Worm (Caenorhabditis elegans) whole organism, L1 larva: Measurements from ENCODE around the gene clec-250.

Experiments used
- C16A3.4 ChIP-seq: fragments of 150-350 bp; optimal IDR thresholded peaks from 2 replicates; lab custom pipeline; 2014; ENCODE audit warnings: missing biosample characterization, missing genetic modification characterization
- Y116A8C.19 ChIP-seq: sonication (generic microtip); optimal IDR thresholded peaks from 2 replicates; lab custom pipeline; 2016; ENCODE audit warnings: missing compliant biosample characterization, missing genetic modification characterization, borderline replicate concordance
- aha-1 ChIP-seq: fragments of 150-350 bp; optimal IDR thresholded peaks from 2 replicates; lab custom pipeline; 2014; ENCODE audit warnings: missing biosample characterization, missing genetic modification characterization
- blmp-1 ChIP-seq: fragments of 150-350 bp; optimal IDR thresholded peaks from 2 replicates; lab custom pipeline; 2014; ENCODE audit warnings: missing biosample characterization, missing genetic modification characterization
- ceh-82 ChIP-seq, 3 experiments: fragments of 150-350 bp in 1 of 3; sonication (generic microtip) in 2 of 3; optimal IDR thresholded peaks; 2 replicates each; lab custom pipeline; 2014 to 2017; ENCODE audit warnings: missing biosample characterization in 3 of 3, missing genetic modification characterization in 3 of 3
- dpl-1 ChIP-seq, 3 experiments: fragments of 150-350 bp in 2 of 3; sonication (generic microtip) in 1 of 3; optimal IDR thresholded peaks; 2 replicates each; lab custom pipeline; 2014 to 2017; ENCODE audit warnings: missing biosample characterization in 3 of 3, missing genetic modification characterization in 3 of 3, missing genetic modification reagents in 3 of 3
- dsc-1 ChIP-seq: sonication (generic microtip); optimal IDR thresholded peaks from 2 replicates; lab custom pipeline; 2016; ENCODE audit warnings: mild to moderate bottlenecking, missing genetic modification characterization, missing compliant biosample characterization
- efl-1 ChIP-seq, 4 experiments: fragments of 150-350 bp; optimal IDR thresholded peaks in 3 of 4; peaks in 1 of 4; 1 replicate in 1 of 4; 2 replicates in 3 of 4; lab custom pipeline; 2014; ENCODE audit warnings: missing biosample characterization in 2 of 4, missing genetic modification characterization in 2 of 4, missing genetic modification reagents in 2 of 4
- elt-2 ChIP-seq: sonication (generic microtip); optimal IDR thresholded peaks from 2 replicates; lab custom pipeline; 2016; ENCODE audit warnings: missing genetic modification characterization, mild to moderate bottlenecking, inconsistent platforms, missing compliant biosample characterization, missing genetic modification reagents
- ets-5 ChIP-seq: fragments of 200-800 bp; sonication (Bioruptor generic); IDR thresholded peaks from 2 replicates; pipeline ENCODE4 v1.3.6; 2022; ENCODE audit warnings: missing genetic modification characterization, missing compliant biosample characterization
- grh-1 ChIP-seq: fragments of 200-800 bp; sonication (Bioruptor generic); IDR thresholded peaks from 2 replicates; pipeline ENCODE4 v1.3.6; 2022; ENCODE audit warnings: missing genetic modification reagents, missing genetic modification characterization, missing compliant biosample characterization
- hlh-17 ChIP-seq: fragments of 200-800 bp; sonication (Bioruptor generic); optimal IDR thresholded peaks from 2 replicates; lab custom pipeline; 2018; ENCODE audit warnings: missing genetic modification characterization, mild to moderate bottlenecking, missing compliant biosample characterization, moderate library complexity, borderline replicate concordance
- isw-1 ChIP-seq: fragments of 200-800 bp; sonication (Bioruptor generic); IDR thresholded peaks from 2 replicates; pipeline ENCODE4 v1.3.6; 2022; ENCODE audit warnings: missing genetic modification characterization, missing compliant biosample characterization
- jun-1 ChIP-seq: fragments of 150-350 bp; optimal IDR thresholded peaks from 2 replicates; lab custom pipeline; 2014; ENCODE audit warnings: missing biosample characterization, missing genetic modification reagents, missing genetic modification characterization
- lin-13 ChIP-seq: fragments of 150-350 bp; optimal IDR thresholded peaks from 2 replicates; lab custom pipeline; 2014; ENCODE audit warnings: missing biosample characterization, missing genetic modification reagents, missing genetic modification characterization
- lin-14 ChIP-seq: fragments of 200-800 bp; sonication (Bioruptor generic); optimal IDR thresholded peaks from 2 replicates; lab custom pipeline; 2018; ENCODE audit warnings: mild to moderate bottlenecking, missing genetic modification characterization, moderate library complexity, missing compliant biosample characterization
- lin-35 ChIP-seq, 2 experiments: fragments of 150-350 bp; optimal IDR thresholded peaks; 2 replicates each; lab custom pipeline; 2014; ENCODE audit warnings: missing biosample characterization in 2 of 2, missing genetic modification characterization in 2 of 2, missing genetic modification reagents in 2 of 2
- lin-39 ChIP-seq: fragments of 150-350 bp; optimal IDR thresholded peaks from 2 replicates; lab custom pipeline; 2014; ENCODE audit warnings: missing biosample characterization, missing genetic modification reagents, missing genetic modification characterization
- mab-9 ChIP-seq: fragments of 200-800 bp; sonication (Bioruptor generic); IDR thresholded peaks from 2 replicates; pipeline ENCODE4 v1.3.6; 2022; ENCODE audit warnings: missing genetic modification reagents, missing genetic modification characterization, missing compliant biosample characterization
- nhr-12 ChIP-seq: sonication (generic microtip); optimal IDR thresholded peaks from 2 replicates; lab custom pipeline; 2017; ENCODE audit warnings: missing biosample characterization, missing genetic modification characterization
- nhr-19 ChIP-seq: fragments of 200-800 bp; sonication (Bioruptor generic); conservative IDR thresholded peaks from 2 replicates; pipeline ENCODE4 v1.3.6; 2022; ENCODE audit warnings: missing genetic modification characterization, missing compliant biosample characterization
- nhr-28 ChIP-seq: fragments of 150-350 bp; optimal IDR thresholded peaks from 2 replicates; lab custom pipeline; 2014; ENCODE audit warnings: missing biosample characterization, missing genetic modification characterization
- nhr-47 ChIP-seq: sonication (generic microtip); optimal IDR thresholded peaks from 2 replicates; lab custom pipeline; 2016; ENCODE audit warnings: mild to moderate bottlenecking, missing genetic modification characterization, moderate library complexity, missing compliant biosample characterization
- nhr-90 ChIP-seq: sonication (generic microtip); optimal IDR thresholded peaks from 2 replicates; lab custom pipeline; 2016; ENCODE audit warnings: mild to moderate bottlenecking, missing genetic modification characterization, missing compliant biosample characterization; ENCODE audit not compliant: poor library complexity
- pax-3 ChIP-seq: fragments of 200-800 bp; sonication (Bioruptor generic); optimal IDR thresholded peaks from 2 replicates; lab custom pipeline; 2018; ENCODE audit warnings: mild to moderate bottlenecking, missing genetic modification characterization, moderate library complexity, missing compliant biosample characterization
- pqm-1 ChIP-seq: sonication (generic microtip); optimal IDR thresholded peaks from 3 replicates; lab custom pipeline; 2017; ENCODE audit warnings: missing biosample characterization, missing genetic modification characterization
- snu-23 ChIP-seq: sonication (generic microtip); optimal IDR thresholded peaks from 2 replicates; lab custom pipeline; 2016; ENCODE audit warnings: missing genetic modification characterization, missing compliant biosample characterization
- sptf-1 ChIP-seq: fragments of 150-350 bp; optimal IDR thresholded peaks from 2 replicates; lab custom pipeline; 2014; ENCODE audit warnings: missing biosample characterization, missing genetic modification characterization
- sup-37 ChIP-seq: fragments of 200-800 bp; sonication (Bioruptor generic); optimal IDR thresholded peaks from 2 replicates; lab custom pipeline; 2018; ENCODE audit warnings: mild to moderate bottlenecking, missing genetic modification characterization, missing compliant biosample characterization
- swsn-7 ChIP-seq: sonication (generic microtip); optimal IDR thresholded peaks from 2 replicates; lab custom pipeline; 2016; ENCODE audit warnings: missing genetic modification characterization, missing compliant biosample characterization
- tbx-2 ChIP-seq: sonication (generic microtip); optimal IDR thresholded peaks from 2 replicates; lab custom pipeline; 2016; ENCODE audit warnings: missing genetic modification characterization, missing compliant biosample characterization
- tlp-1 ChIP-seq: fragments of 150-350 bp; optimal IDR thresholded peaks from 2 replicates; lab custom pipeline; 2014; ENCODE audit warnings: missing biosample characterization, missing genetic modification characterization
- unc-30 ChIP-seq: sonication (generic microtip); optimal IDR thresholded peaks from 2 replicates; lab custom pipeline; 2017; ENCODE audit warnings: missing biosample characterization, missing genetic modification characterization
- unc-98 ChIP-seq: fragments of 200-800 bp; sonication (Bioruptor generic); IDR thresholded peaks from 2 replicates; pipeline ENCODE4 v1.3.6; 2022; ENCODE audit warnings: missing genetic modification characterization, missing compliant biosample characterization
- xbp-1 ChIP-seq: sonication (generic microtip); optimal IDR thresholded peaks from 2 replicates; lab custom pipeline; 2016; ENCODE audit warnings: missing genetic modification characterization, missing compliant biosample characterization
- ztf-11 ChIP-seq, 2 experiments: sonication (generic microtip); optimal IDR thresholded peaks; 2 replicates each; lab custom pipeline; 2016 to 2017; ENCODE audit warnings: missing genetic modification characterization in 2 of 2, missing biosample characterization in 1 of 2, missing compliant biosample characterization in 1 of 2

clec-250 gene

DNA sequence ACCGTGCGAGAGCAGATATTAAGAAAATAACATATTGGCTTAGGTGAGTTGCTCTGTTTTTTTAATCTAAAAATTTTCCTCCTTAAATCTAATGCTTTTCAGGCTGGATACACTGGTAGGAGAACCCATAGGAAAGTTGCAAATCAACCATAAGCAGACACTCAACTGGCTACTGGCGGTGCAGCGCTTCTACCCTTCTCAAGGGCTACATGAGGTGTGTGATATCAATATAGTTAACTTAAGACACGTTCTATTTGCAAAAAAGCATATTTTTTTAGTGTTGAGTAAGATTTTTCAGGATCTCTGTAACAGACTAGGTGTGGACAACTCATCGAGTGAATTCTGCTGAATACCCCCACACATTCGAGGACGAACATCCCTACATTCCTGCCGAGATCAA, 34.0 kb downstream of the clec-250 start:
- peak; percentile 43; the same call in 1 of the 2 replicates for TF ChIP-seq grh-1 (GFP tag; lab: Robert Waterston, UW)
- 0 out of 2 replicates have a peak, but pooled peaks have one; percentile 78 for TF ChIP-seq ets-5
- no peak for TF ChIP-seq sup-37 (GFP tag; lab: Kevin White, UChicago)

DNA sequence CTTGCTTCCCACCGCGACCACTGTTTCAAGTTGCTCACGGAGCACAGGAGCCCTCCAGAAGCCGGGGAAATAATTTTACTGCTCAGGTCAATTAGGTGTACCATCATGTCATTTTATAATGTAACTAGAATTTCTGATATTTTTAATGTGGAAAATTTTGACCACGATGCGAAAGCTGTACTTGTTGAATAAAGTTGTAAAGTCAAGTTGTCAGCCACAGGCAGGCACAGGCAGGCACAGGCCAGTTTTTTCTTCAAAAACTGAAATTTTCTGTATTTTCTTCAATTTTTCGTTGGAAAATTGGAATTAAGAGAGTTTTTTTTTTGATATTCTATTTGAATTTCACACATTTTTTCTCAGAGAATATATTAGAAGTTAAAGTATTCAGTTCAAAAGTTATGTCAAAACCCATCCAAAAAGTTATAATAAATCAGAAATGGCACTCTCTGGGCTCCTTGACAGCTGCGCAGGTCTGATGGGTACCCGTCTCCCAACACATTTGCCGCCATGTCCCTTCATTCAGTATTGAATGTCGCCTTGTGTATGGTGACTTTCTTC, 35.9 kb downstream of the clec-250 start, which contains the start of gene Y17D7C.1:
TSS of gene Y17D7C.1 (plus strand) at position 508 of the 558 bp plus-strand sequence.
- TF ChIP-seq lin-35 (GFP tag; optimal IDR thresholded peaks at IDR 0.05; lab: Kevin White, UChicago) (no peak), efl-1 (optimal IDR thresholded peaks at IDR 0.05; lab: Kevin White, UChicago) (no peak), efl-1 (GFP tag; optimal IDR thresholded peaks at IDR 0.05 in 1 of 2; lab: Kevin White, UChicago) (peak in 1 of 2 experiments; percentile 86)

DNA sequence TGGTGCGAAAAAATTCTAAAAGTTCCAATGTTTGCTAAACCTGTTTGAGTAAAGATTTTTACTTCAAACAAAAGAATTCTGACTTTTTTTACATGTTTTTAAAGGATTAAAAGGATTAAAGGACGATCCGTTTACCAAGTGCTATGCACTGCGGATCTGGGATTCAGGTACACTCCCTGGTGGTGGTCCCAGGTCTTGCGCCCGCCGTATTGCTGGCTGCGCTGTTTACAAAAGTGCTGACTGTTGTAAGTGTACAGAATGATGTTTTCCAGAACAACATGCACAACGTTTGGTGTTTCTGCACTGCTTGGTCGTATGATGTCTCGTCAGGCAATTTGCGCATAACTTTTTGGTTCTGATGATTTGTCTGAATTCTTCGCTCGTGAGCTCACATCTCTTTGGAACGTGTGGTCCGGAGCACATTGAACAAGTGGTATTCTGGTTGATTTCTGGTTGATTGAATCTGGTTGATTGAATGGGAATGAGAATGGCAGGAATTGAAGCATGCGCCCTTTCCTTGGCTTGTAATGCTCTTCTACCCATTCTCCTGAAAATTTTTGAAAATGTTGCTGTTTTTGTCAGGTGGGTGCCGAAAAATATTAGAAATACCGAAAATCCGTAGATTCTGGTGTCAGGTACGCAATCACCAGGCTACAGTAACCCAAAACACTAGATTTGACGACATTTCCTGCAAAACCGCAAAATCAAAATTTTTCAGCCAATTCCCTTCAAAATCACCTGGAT, 36.5 kb downstream of the clec-250 start:
- TF ChIP-seq ets-5 (0 out of 2 replicates have a peak, but pooled peaks have one; percentile 44), pqm-1 (no peak), nhr-19 (GFP tag; lab: Robert Waterston, UW) (0 out of 2 replicates have a peak, but pooled peaks have one; percentile 2), sup-37 (GFP tag; lab: Kevin White, UChicago) (no peak)

DNA sequence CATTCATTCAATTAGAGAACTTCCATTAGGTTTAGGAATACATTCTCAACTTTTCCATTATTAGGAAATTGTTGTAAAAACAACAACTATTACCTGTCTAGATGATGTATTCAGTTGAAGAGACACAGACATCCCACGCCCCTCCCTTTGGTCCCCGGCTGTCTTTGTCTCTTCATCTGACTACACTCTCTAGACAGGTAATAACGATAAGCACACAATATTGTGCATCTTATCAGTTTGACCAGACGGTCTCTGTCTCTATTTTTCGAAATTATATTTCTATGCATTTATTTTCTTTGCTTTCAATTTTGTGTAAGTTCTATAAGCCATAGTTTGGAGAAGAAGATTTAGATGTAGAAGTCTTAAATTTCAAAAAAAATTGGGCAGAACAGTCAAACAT, 40.7 kb downstream of the clec-250 start, which contains the start of gene Y69H2.9:
TSS of gene Y69H2.9 (plus strand) at position 233 of the 400 bp plus-strand sequence.
- peak; percentile 81 for TF ChIP-seq elt-2 (tag; lab: Kevin White, UChicago)
- TF ChIP-seq pqm-1, result peak; percentile 4
- no peak for TF ChIP-seq jun-1 (tag; lab: Kevin White, UChicago)
- TF ChIP-seq lin-35 (GFP tag; optimal IDR thresholded peaks at IDR 0.05; lab: Kevin White, UChicago), result peak in 1 of 2 experiments; percentile 6
- no peak for TF ChIP-seq isw-1

DNA sequence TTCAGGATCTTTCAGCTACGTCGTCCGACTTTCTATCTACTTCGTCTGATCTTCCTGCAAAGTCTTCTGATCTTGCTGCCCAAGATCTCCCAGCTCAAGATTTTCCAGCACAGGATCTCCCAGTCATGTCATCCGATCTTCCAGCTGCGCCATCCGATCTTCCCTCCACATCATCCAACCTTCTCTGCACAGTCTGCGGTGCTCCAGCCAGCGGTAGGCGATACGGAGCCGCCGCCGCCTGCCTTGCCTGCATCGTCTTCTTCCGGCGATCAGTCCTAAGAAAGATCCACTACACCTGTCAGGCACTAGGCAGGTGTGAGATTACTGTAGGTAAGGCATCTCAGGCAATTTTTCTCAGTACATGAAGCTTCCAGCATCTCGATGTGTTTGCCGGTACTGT, 42.7 kb downstream of the clec-250 start, which contains the start of gene nhr-241:
TSS of gene nhr-241 (plus strand) at position 126 of the 400 bp plus-strand sequence.
- TF ChIP-seq sptf-1 (tag; lab: Kevin White, UChicago), result no peak
- TF ChIP-seq ztf-11 (tag; optimal IDR thresholded peaks at IDR 0.05; lab: Kevin White, UChicago), result no peak
- TF ChIP-seq tlp-1, result no peak
- TF ChIP-seq nhr-90, result no peak

DNA sequence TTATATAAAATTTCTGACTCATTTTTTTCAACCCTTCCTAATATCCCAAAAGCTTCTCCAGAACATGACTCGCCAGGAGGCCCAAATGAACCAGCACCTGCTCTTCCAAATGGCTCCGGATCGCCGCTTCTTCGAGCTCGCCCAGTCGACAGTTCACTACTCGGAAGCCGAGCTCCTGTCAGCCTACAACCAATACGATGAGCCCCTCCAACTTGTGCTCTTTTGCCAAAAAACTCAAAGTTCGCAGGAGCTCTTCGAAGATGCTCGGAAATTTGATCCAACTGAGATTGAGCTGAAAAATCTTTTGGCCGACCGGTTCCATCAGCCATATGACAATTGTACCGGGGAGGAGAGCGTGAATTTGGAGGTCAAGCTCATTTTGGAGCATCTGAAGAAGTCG, 46.5 kb downstream of the clec-250 start:
- no peak for TF ChIP-seq xbp-1 (tag; lab: Kevin White, UChicago)
- TF ChIP-seq hlh-17 (GFP tag; lab: Kevin White, UChicago), result no peak

DNA sequence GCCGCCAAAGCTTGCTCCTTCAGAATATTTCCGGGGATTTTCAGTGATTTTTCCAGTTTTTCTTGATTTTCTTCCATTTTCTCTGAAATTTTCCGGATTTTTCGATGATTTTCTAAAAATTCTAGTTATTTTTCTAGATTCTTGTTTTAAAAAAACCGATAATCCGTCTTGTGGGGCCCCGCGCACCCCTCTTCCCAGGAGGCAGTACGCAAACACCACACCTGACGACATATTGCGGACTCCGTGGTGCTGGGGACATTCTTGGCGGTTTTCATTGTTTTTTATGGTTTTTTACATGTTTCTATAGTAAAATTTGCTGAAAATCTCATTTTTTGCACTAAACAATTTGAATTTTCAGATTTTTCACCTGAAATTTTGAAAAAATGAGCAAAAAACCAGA, 52.3 kb downstream of the clec-250 start, which contains the start of the genes ubc-19 and Y69H2.7:
TSS of gene ubc-19 (minus strand) at position 82 of the 400 bp plus-strand sequence.
TSS of gene Y69H2.7 (plus strand) at position 309 of the 400 bp plus-strand sequence.
- no peak for TF ChIP-seq unc-30 (tag; lab: Kevin White, UChicago)
- TF ChIP-seq nhr-19 (GFP tag; lab: Robert Waterston, UW), result peak; percentile 45
- peak in 2 of 3 experiments; percentile 33 to 41 for TF ChIP-seq ceh-82 (tag; optimal IDR thresholded peaks at IDR 0.05; lab: Kevin White, UChicago)
- TF ChIP-seq unc-98 (GFP tag; lab: Robert Waterston, UW), result no peak
- TF ChIP-seq lin-14, result no peak
- TF ChIP-seq hlh-17 (GFP tag; lab: Kevin White, UChicago), result no peak
- no peak for TF ChIP-seq mab-9 (GFP tag; lab: Robert Waterston, UW)
- TF ChIP-seq Y116A8C.19 (tag; lab: Kevin White, UChicago), result no peak
- peak; percentile 7; the same call in 1 of the 2 replicates for TF ChIP-seq isw-1
- TF ChIP-seq C16A3.4 (tag; lab: Kevin White, UChicago), result no peak
- TF ChIP-seq dsc-1 (tag; lab: Kevin White, UChicago), result peak; percentile 2
- TF ChIP-seq dpl-1 (GFP tag; optimal IDR thresholded peaks at IDR 0.05; lab: Kevin White, UChicago), result peak; percentile 3 to 59 (median 43)
- TF ChIP-seq nhr-12 (tag; lab: Kevin White, UChicago), result no peak
- TF ChIP-seq swsn-7, result peak; percentile 45
- TF ChIP-seq nhr-28 (tag; lab: Kevin White, UChicago), result no peak
- no peak for TF ChIP-seq pax-3
- TF ChIP-seq sup-37 (GFP tag; lab: Kevin White, UChicago), result no peak
- TF ChIP-seq blmp-1, result no peak
- no peak for TF ChIP-seq aha-1 (tag; lab: Kevin White, UChicago)
- no peak for TF ChIP-seq lin-39 (tag; lab: Kevin White, UChicago)
- peak; percentile 21 for TF ChIP-seq nhr-47 (tag; lab: Kevin White, UChicago)
- TF ChIP-seq snu-23, result peak; percentile 58
- TF ChIP-seq lin-13 (GFP tag; lab: Kevin White, UChicago), result no peak
- peak; percentile 3 to 48 for TF ChIP-seq efl-1 (optimal IDR thresholded peaks at IDR 0.05; lab: Kevin White, UChicago)
- peak; percentile 51 to 95 for TF ChIP-seq efl-1 (GFP tag; optimal IDR thresholded peaks at IDR 0.05 in 1 of 2; lab: Kevin White, UChicago)
- no peak for TF ChIP-seq tbx-2 (tag; lab: Kevin White, UChicago)
